Worm (Caenorhabditis elegans): Measurements from ENCODE around the gene H37A05.4.
A peak's percentile ranks its signal among the peaks of the same experiment; 100 is the strongest.

The H37A05.4 gene

DNA sequence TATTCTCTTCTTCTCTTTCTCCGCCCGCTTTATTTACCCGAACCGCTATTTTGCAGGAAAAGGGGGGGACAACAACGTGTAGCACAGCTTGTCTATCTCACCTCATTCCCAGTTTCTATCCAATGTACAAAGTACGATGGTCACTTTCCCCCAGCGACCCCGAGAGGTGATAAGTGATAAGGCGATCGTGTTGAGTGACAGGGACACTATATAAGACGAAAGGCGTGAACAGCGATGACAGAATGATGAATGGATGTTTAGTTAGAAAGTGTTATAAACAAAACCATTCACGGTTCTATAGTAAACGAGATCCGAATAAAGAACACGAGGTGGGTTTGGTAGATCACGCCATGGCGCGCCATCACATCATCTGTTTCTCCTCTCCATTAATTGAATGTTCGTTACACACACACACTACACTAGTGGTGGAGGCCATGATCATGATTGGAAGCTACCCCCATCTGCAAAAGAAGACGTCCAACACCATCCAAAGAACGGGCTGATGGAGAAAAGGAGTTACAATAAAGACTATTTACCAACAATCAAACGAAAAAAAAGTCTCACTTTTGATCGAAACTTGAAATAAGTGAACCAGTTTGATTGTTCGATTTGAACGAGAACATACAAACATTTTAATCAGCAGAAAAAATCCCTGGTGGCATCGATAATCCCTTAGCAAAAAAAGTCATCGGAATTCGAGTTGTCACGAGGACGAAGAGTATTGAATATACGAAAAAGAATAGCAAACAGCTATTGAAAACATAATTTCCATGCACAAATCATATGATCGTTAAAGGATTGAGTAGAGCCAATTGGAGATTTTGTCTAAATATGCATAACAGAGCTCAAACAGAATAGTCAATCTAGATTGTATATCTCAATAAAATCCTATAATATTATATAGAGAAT, 7.0 kb upstream of the H37A05.4 start:
- peak in 1 of 2 experiments; percentile 42 for TF ChIP-seq let-607 (tag; optimal IDR thresholded peaks at IDR 0.05)
- TF ChIP-seq akir-1 (GFP tag; optimal IDR thresholded peaks at IDR 0.05) = peak; percentile 45
- peak; percentile 96 for TF ChIP-seq nhr-80 (tag; optimal IDR thresholded peaks at IDR 0.05)
- TF ChIP-seq gei-17 (GFP tag; optimal IDR thresholded peaks at IDR 0.05) = no peak
- no peak for TF ChIP-seq B0035.1 (tag; optimal IDR thresholded peaks at IDR 0.05)
- TF ChIP-seq efl-1 (GFP tag; optimal IDR thresholded peaks at IDR 0.05) = no peak
- TF ChIP-seq madf-3 (GFP tag; IDR thresholded peaks at IDR 0.05) = peak; percentile 76; the same call in 1 of the 2 replicates
- no peak for TF ChIP-seq snpc-1.3 (tag; optimal IDR thresholded peaks at IDR 0.05; ENCODE audit: insufficient read depth)
- TF ChIP-seq ekl-4 (GFP tag; IDR thresholded peaks at IDR 0.05) = peak; percentile 38; the same call in 1 of the 2 replicates
- TF ChIP-seq let-526 (GFP tag; IDR thresholded peaks at IDR 0.05) = no peak; the same call in 1 of the 2 replicates
- peak; percentile 44; the same call in 1 of the 2 replicates for TF ChIP-seq mcd-1 (GFP tag; IDR thresholded peaks at IDR 0.05)
- TF ChIP-seq cebp-1 (GFP tag; IDR thresholded peaks at IDR 0.05) = peak; percentile 33; the same call in 1 of the 2 replicates
- TF ChIP-seq cebp-1 (tag; optimal IDR thresholded peaks at IDR 0.05) = peak; percentile 43
- no peak for TF ChIP-seq mel-28 (tag; optimal IDR thresholded peaks at IDR 0.05; ENCODE audit: borderline replicate concordance)
- no peak for TF ChIP-seq T26A5.8 (tag; optimal IDR thresholded peaks at IDR 0.05)
- TF ChIP-seq egl-44 (GFP tag; IDR thresholded peaks at IDR 0.05) = no peak
- TF ChIP-seq ztf-18 (tag; optimal IDR thresholded peaks at IDR 0.05) = no peak
- no peak for TF ChIP-seq mes-4 (tag; optimal IDR thresholded peaks at IDR 0.05)
- 0 out of 2 replicates have a peak, but pooled peaks have one; percentile 11 for TF ChIP-seq nfya-2 (GFP tag; IDR thresholded peaks at IDR 0.05)
- TF ChIP-seq Y95B8A.8 (GFP tag; IDR thresholded peaks at IDR 0.05) = peak; percentile 18; the same call in 1 of the 2 replicates
- peak; percentile 48 for TF ChIP-seq somi-1 (GFP tag; optimal IDR thresholded peaks at IDR 0.05)
- 0 out of 2 replicates have a peak, but pooled peaks have one; percentile 71 for TF ChIP-seq hlh-26 (GFP tag; conservative IDR thresholded peaks at IDR 0.05)
- peak; percentile 21 for TF ChIP-seq ccch-3 (GFP tag; optimal IDR thresholded peaks at IDR 0.05)
- TF ChIP-seq F37B4.10 (GFP tag; IDR thresholded peaks at IDR 0.05) = no peak
- peak; percentile 2 for TF ChIP-seq F52B5.7 (tag; optimal IDR thresholded peaks at IDR 0.05)
- TF ChIP-seq hsf-1 (GFP tag; IDR thresholded peaks at IDR 0.05) = 0 out of 2 replicates have a peak, but pooled peaks have one; percentile 7
- TF ChIP-seq chd-7 (tag; optimal IDR thresholded peaks at IDR 0.05) = peak; percentile 69
- 0 out of 2 replicates have a peak, but pooled peaks have one; percentile 24 for TF ChIP-seq pbrm-1 (GFP tag; IDR thresholded peaks at IDR 0.05)
- TF ChIP-seq ztf-26 (tag; optimal IDR thresholded peaks at IDR 0.05) = peak; percentile 84
- TF ChIP-seq F22D6.2 (tag; optimal IDR thresholded peaks at IDR 0.05) = peak; percentile 56
- peak; percentile 52 for TF ChIP-seq lin-40 (tag; optimal IDR thresholded peaks at IDR 0.05)
- TF ChIP-seq ceh-27 (GFP tag; optimal IDR thresholded peaks at IDR 0.05) = no peak
- peak; percentile 62 for TF ChIP-seq lin-26 (GFP tag; IDR thresholded peaks at IDR 0.05)
- peak; percentile 47 for TF ChIP-seq madf-10 (tag; optimal IDR thresholded peaks at IDR 0.05)
- TF ChIP-seq rec-8 (tag; optimal IDR thresholded peaks at IDR 0.05) = no peak
- peak; percentile 59 for TF ChIP-seq tbp1 (GFP tag; optimal IDR thresholded peaks at IDR 0.05)
- TF ChIP-seq ama-1 (optimal IDR thresholded peaks at IDR 0.05) = peak; percentile 76
- TF ChIP-seq ama-1 (GFP tag; optimal IDR thresholded peaks at IDR 0.05) = no peak
- TF ChIP-seq tlf-1 (GFP tag; optimal IDR thresholded peaks at IDR 0.05) = peak; percentile 55
- TF ChIP-seq unc-62 (GFP tag; optimal IDR thresholded peaks at IDR 0.05) = peak; percentile 35
- peak; percentile 6 for TF ChIP-seq F10E7.11 (tag; optimal IDR thresholded peaks at IDR 0.05)
- peak; percentile 70; the same call in 1 of the 2 replicates for TF ChIP-seq Y56A3A.18 (GFP tag; IDR thresholded peaks at IDR 0.05)
- peak; percentile 82 for TF ChIP-seq nhr-90 (tag; optimal IDR thresholded peaks at IDR 0.05)
- TF ChIP-seq zfh-2 (GFP tag; conservative IDR thresholded peaks at IDR 0.05) = 0 out of 2 replicates have a peak, but pooled peaks have one; percentile 14
- TF ChIP-seq attf-6 (GFP tag; IDR thresholded peaks at IDR 0.05) = no peak
- peak; percentile 29 for TF ChIP-seq die-1 (tag; optimal IDR thresholded peaks at IDR 0.05)
